Worm (Caenorhabditis elegans) whole organism, L4 larva: Measurements from ENCODE around the gene K07C11.10.
A peak's percentile ranks its signal among the peaks of the same experiment; 100 is the strongest.

Experiments used
- F37D6.2 ChIP-seq: sonication (generic microtip); optimal IDR thresholded peaks from 2 replicates; lab custom pipeline; 2016; ENCODE audit warnings: mild to moderate bottlenecking, missing genetic modification characterization, missing compliant biosample characterization
- F49E8.2 ChIP-seq: sonication (generic microtip); optimal IDR thresholded peaks from 2 replicates; lab custom pipeline; 2016; ENCODE audit warnings: missing compliant biosample characterization, mild to moderate bottlenecking, missing genetic modification characterization, borderline replicate concordance
- T20F7.1 ChIP-seq: fragments of 200-800 bp; sonication (Bioruptor generic); optimal IDR thresholded peaks from 2 replicates; lab custom pipeline; 2018; ENCODE audit warnings: mild to moderate bottlenecking, missing genetic modification characterization, missing compliant biosample characterization
- T26A8.4 ChIP-seq: fragments of 200-800 bp; sonication (Bioruptor generic); IDR thresholded peaks from 2 replicates; pipeline ENCODE4 v1.3.6; 2022; ENCODE audit warnings: missing genetic modification characterization, missing compliant biosample characterization
- Y105C5A.15 ChIP-seq: fragments of 200-800 bp; sonication (Bioruptor generic); IDR thresholded peaks from 2 replicates; pipeline ENCODE4 v1.3.6; 2022; ENCODE audit warnings: missing genetic modification characterization, missing compliant biosample characterization
- Y48G9A.11 ChIP-seq: fragments of 200-800 bp; sonication (Bioruptor generic); IDR thresholded peaks from 2 replicates; pipeline ENCODE4 v1.3.6; 2022; ENCODE audit warnings: missing genetic modification reagents, missing genetic modification characterization, missing compliant biosample characterization
- ZK546.5 ChIP-seq, 2 experiments: sonication (generic microtip); optimal IDR thresholded peaks; 2 replicates each; lab custom pipeline; 2017; ENCODE audit warnings: missing biosample characterization in 2 of 2, missing genetic modification characterization in 2 of 2
- ama-1 ChIP-seq: fragments of 150-350 bp; optimal IDR thresholded peaks from 2 replicates; lab custom pipeline; 2014; ENCODE audit warnings: inconsistent platforms, mixed read lengths
- ceh-20 ChIP-seq: fragments of 200-800 bp; sonication (Bioruptor generic); IDR thresholded peaks from 2 replicates; pipeline ENCODE4 v1.3.6; 2022; ENCODE audit warnings: missing genetic modification reagents, missing genetic modification characterization, missing compliant biosample characterization
- ceh-32 ChIP-seq: sonication (generic microtip); optimal IDR thresholded peaks from 2 replicates; lab custom pipeline; 2016; ENCODE audit warnings: mild to moderate bottlenecking, missing genetic modification characterization, missing compliant biosample characterization; ENCODE audit not compliant: poor library complexity
- ceh-44 ChIP-seq: fragments of 200-800 bp; sonication (Bioruptor generic); IDR thresholded peaks from 2 replicates; pipeline ENCODE4 v1.3.6; 2022; ENCODE audit warnings: missing genetic modification reagents, missing genetic modification characterization, missing compliant biosample characterization
- ceh-62 ChIP-seq: sonication (generic microtip); optimal IDR thresholded peaks from 2 replicates; lab custom pipeline; 2017; ENCODE audit warnings: missing biosample characterization, missing genetic modification characterization
- ceh-82 ChIP-seq: sonication (generic microtip); optimal IDR thresholded peaks from 2 replicates; lab custom pipeline; 2017; ENCODE audit warnings: missing biosample characterization, missing genetic modification characterization
- daf-16 ChIP-seq, 3 experiments: sonication (generic microtip); optimal IDR thresholded peaks; 2 replicates each; lab custom pipeline; 2016 to 2017; ENCODE audit warnings: missing genetic modification characterization in 3 of 3, missing genetic modification reagents in 3 of 3, mild to moderate bottlenecking in 2 of 3, missing compliant biosample characterization in 2 of 3, missing biosample characterization in 1 of 3, moderate library complexity in 1 of 3
- dmd-6 ChIP-seq: fragments of 200-800 bp; sonication (Bioruptor generic); IDR thresholded peaks from 2 replicates; pipeline ENCODE4 v1.3.6; 2022; ENCODE audit warnings: missing genetic modification reagents, missing genetic modification characterization, missing compliant biosample characterization
- dmd-8 ChIP-seq: fragments of 200-800 bp; sonication (Bioruptor generic); IDR thresholded peaks from 2 replicates; pipeline ENCODE4 v1.3.6; 2022; ENCODE audit warnings: missing genetic modification characterization, missing compliant biosample characterization
- dmd-9 ChIP-seq: fragments of 200-800 bp; sonication (Bioruptor generic); IDR thresholded peaks from 2 replicates; pipeline ENCODE4 v1.3.6; 2022; ENCODE audit warnings: missing genetic modification reagents, missing genetic modification characterization, missing compliant biosample characterization
- dpl-1 ChIP-seq: fragments of 150-350 bp; optimal IDR thresholded peaks from 2 replicates; lab custom pipeline; 2014; ENCODE audit warnings: missing biosample characterization, missing genetic modification reagents, missing genetic modification characterization
- dve-1 ChIP-seq: sonication (generic microtip); optimal IDR thresholded peaks from 2 replicates; lab custom pipeline; 2017; ENCODE audit warnings: antibody characterized with exemption, mild to moderate bottlenecking, missing genetic modification characterization, missing compliant biosample characterization; ENCODE audit not compliant: insufficient read depth
- egl-43 ChIP-seq: fragments of 200-800 bp; sonication (Bioruptor generic); IDR thresholded peaks from 2 replicates; pipeline ENCODE4 v1.3.6; 2022; ENCODE audit warnings: missing genetic modification reagents, missing genetic modification characterization, missing compliant biosample characterization
- fos-1 ChIP-seq: fragments of 150-350 bp; optimal IDR thresholded peaks from 2 replicates; lab custom pipeline; 2014; ENCODE audit warnings: missing biosample characterization, missing genetic modification characterization
- hlh-11 ChIP-seq: fragments of 200-800 bp; sonication (Bioruptor generic); optimal IDR thresholded peaks from 2 replicates; lab custom pipeline; 2018; ENCODE audit warnings: mild to moderate bottlenecking, missing genetic modification characterization, missing compliant biosample characterization
- hmg-1.1 ChIP-seq: fragments of 200-800 bp; sonication (Bioruptor generic); IDR thresholded peaks from 2 replicates; pipeline ENCODE4 v1.3.6; 2022; ENCODE audit warnings: missing genetic modification reagents, missing genetic modification characterization, missing compliant biosample characterization
- lim-7 ChIP-seq: fragments of 200-800 bp; sonication (Bioruptor generic); IDR thresholded peaks from 2 replicates; pipeline ENCODE4 v1.3.6; 2022; ENCODE audit warnings: missing genetic modification characterization, missing compliant biosample characterization
- lin-1 ChIP-seq: fragments of 200-800 bp; sonication (Bioruptor generic); IDR thresholded peaks from 2 replicates; pipeline ENCODE4 v1.3.6; 2022; ENCODE audit warnings: missing genetic modification reagents, missing genetic modification characterization, missing compliant biosample characterization
- lir-3 ChIP-seq: sonication (generic microtip); optimal IDR thresholded peaks from 2 replicates; lab custom pipeline; 2016; ENCODE audit warnings: mild to moderate bottlenecking, missing genetic modification characterization, missing compliant biosample characterization
- madf-9 ChIP-seq: fragments of 200-800 bp; sonication (Bioruptor generic); conservative IDR thresholded peaks from 2 replicates; pipeline ENCODE4 v1.3.6; 2022; ENCODE audit warnings: missing genetic modification reagents, missing genetic modification characterization, missing compliant biosample characterization
- mep-1 ChIP-seq: fragments of 150-350 bp; sonication (generic microtip); optimal IDR thresholded peaks from 3 replicates; lab custom pipeline; 2014; ENCODE audit warnings: missing biosample characterization, missing genetic modification characterization
- mes-2 ChIP-seq: sonication (generic microtip); optimal IDR thresholded peaks from 2 replicates; lab custom pipeline; 2016; ENCODE audit warnings: missing genotype, mild to moderate bottlenecking, missing genetic modification characterization, missing compliant biosample characterization; ENCODE audit not compliant: poor library complexity, severe bottlenecking
- mxl-3 ChIP-seq: fragments of 200-800 bp; sonication (Bioruptor generic); optimal IDR thresholded peaks from 2 replicates; lab custom pipeline; 2018; ENCODE audit warnings: mild to moderate bottlenecking, missing genetic modification characterization, missing compliant biosample characterization
- nhr-10 ChIP-seq: fragments of 150-350 bp; optimal IDR thresholded peaks from 2 replicates; lab custom pipeline; 2014; ENCODE audit warnings: missing biosample characterization, missing genetic modification characterization
- nhr-28 ChIP-seq: fragments of 150-350 bp; optimal IDR thresholded peaks from 2 replicates; lab custom pipeline; 2014; ENCODE audit warnings: missing biosample characterization, missing genetic modification characterization
- nhr-42 ChIP-seq: fragments of 200-800 bp; sonication (Bioruptor generic); IDR thresholded peaks from 2 replicates; pipeline ENCODE4 v1.3.6; 2022; ENCODE audit warnings: missing genetic modification characterization, missing compliant biosample characterization
- nhr-48 ChIP-seq: sonication (generic microtip); optimal IDR thresholded peaks from 2 replicates; lab custom pipeline; 2016; ENCODE audit warnings: mild to moderate bottlenecking, missing genetic modification characterization, missing compliant biosample characterization
- nhr-6 ChIP-seq: fragments of 150-350 bp; optimal IDR thresholded peaks from 2 replicates; lab custom pipeline; 2014; ENCODE audit warnings: missing biosample characterization, missing genetic modification characterization
- nhr-77 ChIP-seq: fragments of 150-350 bp; optimal IDR thresholded peaks from 2 replicates; lab custom pipeline; 2014; ENCODE audit warnings: missing biosample characterization, missing genetic modification characterization
- pha-4 ChIP-seq, 2 experiments: fragments of 150-350 bp in 1 of 2; fragments of 200-800 bp in 1 of 2; sonication (Bioruptor generic) in 1 of 2; IDR thresholded peaks in 1 of 2; optimal IDR thresholded peaks in 1 of 2; 2 replicates each; pipeline versions ENCODE4 v1.3.6 to Lab custom; 2014 to 2022; ENCODE audit warnings: missing genetic modification characterization in 2 of 2, missing genetic modification reagents in 2 of 2, missing biosample characterization in 1 of 2, missing compliant biosample characterization in 1 of 2
- pqm-1 ChIP-seq: sonication (generic microtip); optimal IDR thresholded peaks from 2 replicates; lab custom pipeline; 2017; ENCODE audit warnings: missing biosample characterization, missing genetic modification characterization
- saeg-2 ChIP-seq: fragments of 200-800 bp; sonication (Bioruptor generic); IDR thresholded peaks from 2 replicates; pipeline ENCODE4 v1.3.6; 2022; ENCODE audit warnings: missing genetic modification reagents, missing genetic modification characterization, missing compliant biosample characterization
- sdz-12 ChIP-seq: fragments of 200-800 bp; sonication (Bioruptor generic); optimal IDR thresholded peaks from 2 replicates; lab custom pipeline; 2018; ENCODE audit warnings: mild to moderate bottlenecking, missing genetic modification characterization, missing compliant biosample characterization
- set-16 ChIP-seq: fragments of 200-800 bp; sonication (Bioruptor generic); IDR thresholded peaks from 2 replicates; pipeline ENCODE4 v1.3.6; 2022; ENCODE audit warnings: missing genetic modification reagents, missing genetic modification characterization, missing compliant biosample characterization
- spr-3 ChIP-seq: fragments of 200-800 bp; sonication (Bioruptor generic); optimal IDR thresholded peaks from 2 replicates; lab custom pipeline; 2018; ENCODE audit warnings: mild to moderate bottlenecking, missing genetic modification characterization, missing compliant biosample characterization
- tra-1 ChIP-seq: fragments of 200-800 bp; sonication (Bioruptor generic); IDR thresholded peaks from 2 replicates; pipeline ENCODE4 v1.3.6; 2022; ENCODE audit warnings: missing genetic modification reagents, missing genetic modification characterization, missing compliant biosample characterization
- unc-62 ChIP-seq, 3 experiments: fragments of 150-350 bp in 1 of 3; sonication (generic microtip); optimal IDR thresholded peaks in 2 of 3; peaks in 1 of 3; 1 replicate in 1 of 3; 2 replicates in 2 of 3; lab custom pipeline; 2014 to 2017; ENCODE audit warnings: missing biosample characterization in 3 of 3, missing genetic modification characterization in 3 of 3, missing genetic modification reagents in 3 of 3, missing genotype in 1 of 3
- vab-7 ChIP-seq: fragments of 200-800 bp; sonication (Bioruptor generic); IDR thresholded peaks from 2 replicates; pipeline ENCODE4 v1.3.6; 2022; ENCODE audit warnings: missing genetic modification reagents, missing genetic modification characterization, missing compliant biosample characterization
- ztf-7 ChIP-seq: fragments of 150-350 bp; optimal IDR thresholded peaks from 2 replicates; lab custom pipeline; 2014; ENCODE audit warnings: missing biosample characterization, missing genetic modification characterization

Gene K07C11.10

ce11 chrV:8268902-8269301, 42.2 kb upstream of the K07C11.10 start, which contains the start of the genes asp-6 and asp-12 (continued):
- TF ChIP-seq Y105C5A.15 (GFP tag; lab: Robert Waterston, UW): no peak
- TF ChIP-seq madf-9 (GFP tag; lab: Robert Waterston, UW): no peak
- TF ChIP-seq mes-2 (tag; lab: Kevin White, UChicago): peak; percentile 28
- no peak for TF ChIP-seq F37D6.2 (tag; lab: Kevin White, UChicago)
- TF ChIP-seq nhr-77: peak; percentile 78
- no peak for TF ChIP-seq nhr-6 (tag; lab: Kevin White, UChicago)
- peak; percentile 69 for TF ChIP-seq hlh-11 (tag; lab: Kevin White, UChicago)
- no peak for TF ChIP-seq set-16 (GFP tag; lab: Robert Waterston, UW)
- TF ChIP-seq F49E8.2: no peak
- no peak for TF ChIP-seq fos-1
- no peak for TF ChIP-seq ZK546.5 (tag; optimal IDR thresholded peaks at IDR 0.05; lab: Kevin White, UChicago)
- no peak for TF ChIP-seq ceh-32 (tag; lab: Kevin White, UChicago)
- TF ChIP-seq nhr-28 (tag; lab: Kevin White, UChicago): peak; percentile 80
- no peak for TF ChIP-seq tra-1 (GFP tag; lab: Robert Waterston, UW)
- TF ChIP-seq ceh-62 (tag; lab: Kevin White, UChicago): no peak
- TF ChIP-seq daf-16 (GFP tag; optimal IDR thresholded peaks at IDR 0.05; lab: Kevin White, UChicago): no peak
- peak; percentile 64 for TF ChIP-seq daf-16 (tag; optimal IDR thresholded peaks at IDR 0.05; lab: Kevin White, UChicago)
- no peak for TF ChIP-seq Y48G9A.11 (GFP tag; lab: Robert Waterston, UW)
- peak in 1 of 2 experiments; percentile 12 for TF ChIP-seq unc-62 (GFP tag; optimal IDR thresholded peaks at IDR 0.05 in 1 of 2; lab: Kevin White, UChicago)
- TF ChIP-seq unc-62 (tag; optimal IDR thresholded peaks at IDR 0.05; lab: Kevin White, UChicago): no peak
- no peak for TF ChIP-seq lir-3 (tag; lab: Kevin White, UChicago)
- no peak for TF ChIP-seq ceh-44 (GFP tag; lab: Robert Waterston, UW)
- no peak for TF ChIP-seq ceh-82 (tag; lab: Kevin White, UChicago)
- no peak for TF ChIP-seq sdz-12

DNA sequence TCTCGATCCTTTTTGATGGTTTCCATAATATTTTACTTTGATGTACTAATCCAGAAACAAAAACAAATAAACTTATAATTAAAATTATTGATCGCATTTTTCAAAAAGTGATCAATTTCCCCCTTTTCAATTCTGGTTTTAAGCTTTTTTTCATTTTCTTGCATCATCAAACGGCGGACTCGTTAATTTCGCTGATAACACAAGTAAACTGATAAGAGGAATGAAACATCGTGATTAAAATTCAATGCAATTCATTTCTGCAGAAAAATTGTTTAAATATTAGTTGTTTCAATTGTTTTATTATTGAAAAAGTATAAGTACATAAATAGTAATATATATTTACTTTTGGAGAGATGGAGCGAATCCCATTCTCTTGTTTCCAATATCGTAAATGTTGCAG, 40.6 kb upstream of the K07C11.10 start:
- TF ChIP-seq dmd-8 (GFP tag; lab: Robert Waterston, UW) (no peak), nhr-77 (peak; percentile 92), nhr-28 (tag; lab: Kevin White, UChicago) (peak; percentile 75), pha-4 (GFP tag; IDR thresholded peaks at IDR 0.05; lab: Robert Waterston, UW) (no peak), pha-4 (tag; optimal IDR thresholded peaks at IDR 0.05; lab: Kevin White, UChicago) (no peak), ama-1 (no peak), fos-1 (peak; percentile 31), egl-43 (GFP tag; lab: Robert Waterston, UW) (no peak), hmg-1.1 (no peak), nhr-10 (tag; lab: Kevin White, UChicago) (peak; percentile 32), dmd-6 (peak; percentile 80), T20F7.1 (GFP tag; lab: Kevin White, UChicago) (peak; percentile 40), nhr-42 (GFP tag; lab: Robert Waterston, UW) (no peak), daf-16 (GFP tag; optimal IDR thresholded peaks at IDR 0.05; lab: Kevin White, UChicago) (no peak), daf-16 (tag; optimal IDR thresholded peaks at IDR 0.05; lab: Kevin White, UChicago) (peak; percentile 67), nhr-48 (tag; lab: Kevin White, UChicago) (peak; percentile 28), ceh-32 (tag; lab: Kevin White, UChicago) (no peak), pqm-1 (tag; lab: Kevin White, UChicago) (peak; percentile 93), mep-1 (tag; lab: Kevin White, UChicago) (peak; percentile 69), dve-1 (tag; lab: Kevin White, UChicago) (peak; percentile 76), ztf-7 (peak; percentile 89), saeg-2 (GFP tag; lab: Robert Waterston, UW) (no peak), unc-62 (GFP tag; optimal IDR thresholded peaks at IDR 0.05 in 1 of 2; lab: Kevin White, UChicago) (peak in 1 of 2 experiments; percentile 41), unc-62 (tag; optimal IDR thresholded peaks at IDR 0.05; lab: Kevin White, UChicago) (no peak), spr-3 (GFP tag; lab: Kevin White, UChicago) (no peak), ceh-20 (no peak), ceh-44 (GFP tag; lab: Robert Waterston, UW) (no peak), vab-7 (no peak), mxl-3 (GFP tag; lab: Kevin White, UChicago) (no peak), dmd-9 (GFP tag; lab: Robert Waterston, UW) (no peak), T26A8.4 (GFP tag; lab: Robert Waterston, UW) (no peak), lim-7 (no peak), tra-1 (GFP tag; lab: Robert Waterston, UW) (no peak), dpl-1 (GFP tag; lab: Kevin White, UChicago) (no peak), lin-1 (GFP tag; lab: Robert Waterston, UW) (0 out of 2 replicates have a peak, but pooled peaks have one; percentile 55), hlh-11 (tag; lab: Kevin White, UChicago) (peak; percentile 54)
- TF ChIP-seq, all 104 proteins: peak for 15
